Worm (Caenorhabditis elegans): ENCODE data around the gene spp-16.

DNA sequence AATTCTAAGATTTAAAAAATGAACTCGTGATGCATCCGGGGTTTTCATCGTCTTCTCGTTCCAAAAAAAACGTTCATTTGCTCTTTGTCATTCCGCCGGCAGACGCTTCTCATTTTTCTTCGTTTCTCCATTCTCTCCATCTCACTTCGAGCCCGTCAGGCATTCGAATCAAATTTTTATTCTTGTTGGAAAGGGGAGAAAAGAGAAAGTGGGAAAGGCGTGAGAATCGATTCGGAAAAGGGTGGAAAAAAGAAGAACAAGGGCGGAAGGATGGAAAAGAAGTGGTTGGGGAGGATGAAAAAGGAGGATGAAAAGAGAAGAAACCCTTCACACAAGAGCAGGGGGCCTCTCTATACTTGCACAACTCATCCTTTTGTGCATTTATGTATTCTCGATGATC lies 3.7 kb upstream of the spp-16 start:
- TF ChIP-seq gmeb-2 (tag; optimal IDR thresholded peaks at IDR 0.05) (no peak), lin-11 (tag; optimal IDR thresholded peaks at IDR 0.05) (no peak), fkh-10 (GFP tag; optimal IDR thresholded peaks at IDR 0.05) (no peak), ceh-19 (GFP tag; optimal IDR thresholded peaks at IDR 0.05) (no peak), fax-1 (tag; optimal IDR thresholded peaks at IDR 0.05) (no peak), dmd-4 (tag; optimal IDR thresholded peaks at IDR 0.05; ENCODE audit: borderline replicate concordance) (no peak), ceh-45 (GFP tag; IDR thresholded peaks at IDR 0.05) (no peak), pqm-1 (tag; optimal IDR thresholded peaks at IDR 0.05) (no peak), K09A11.1 (tag; optimal IDR thresholded peaks at IDR 0.05; ENCODE audit: insufficient read depth) (no peak), unc-3 (GFP tag; conservative IDR thresholded peaks at IDR 0.05) (no peak), unc-3 (tag; optimal IDR thresholded peaks at IDR 0.05) (no peak)

All from whole organism, late embryonic.